Fruit fly (Drosophila melanogaster) whole organism, embryonic: ENCODE measurements around the gene CG43658.
A peak's percentile ranks its signal among the peaks of the same experiment; 100 is the strongest.

ENCODE experiments used
- Antp ChIP-seq: fragments of 200-800 bp; sonication (Bioruptor generic); optimal IDR thresholded peaks from 3 replicates; lab custom pipeline; 2016; ENCODE audit warnings: missing biosample characterization, missing genetic modification characterization
- Atf-2 ChIP-seq: fragments of 200-800 bp; sonication (Bioruptor generic); optimal IDR thresholded peaks from 2 replicates; lab custom pipeline; 2016; ENCODE audit warnings: missing biosample characterization, missing genetic modification characterization
- Atf6 ChIP-seq: fragments of 200-800 bp; sonication (Bioruptor generic); IDR thresholded peaks from 2 replicates; pipeline ENCODE4 v1.3.6; 2022; ENCODE audit warnings: missing biosample characterization, missing genetic modification characterization
- BtbVII ChIP-seq: fragments of 200-800 bp; sonication (Bioruptor generic); optimal IDR thresholded peaks from 3 replicates; lab custom pipeline; 2017; ENCODE audit warnings: missing biosample characterization, mild to moderate bottlenecking, missing genetic modification characterization
- C15 ChIP-seq: fragments of 200-800 bp; sonication (Bioruptor generic); IDR thresholded peaks from 3 replicates; pipeline ENCODE4 v1.3.6; 2022; ENCODE audit warnings: missing biosample characterization, missing genetic modification characterization
- CG10979 ChIP-seq: fragments of 200-800 bp; sonication (Bioruptor generic); optimal IDR thresholded peaks from 2 replicates; lab custom pipeline; 2018; ENCODE audit warnings: missing biosample characterization, mild to moderate bottlenecking, missing genetic modification characterization, moderate library complexity
- CG11504 ChIP-seq: fragments of 200-800 bp; sonication (Bioruptor generic); optimal IDR thresholded peaks from 3 replicates; lab custom pipeline; 2019; ENCODE audit warnings: missing biosample characterization, mild to moderate bottlenecking, missing genetic modification characterization, moderate library complexity
- CG11695 ChIP-seq: fragments of 200-800 bp; sonication (Bioruptor generic); IDR thresholded peaks from 3 replicates; pipeline ENCODE4 v1.3.6; 2022; ENCODE audit warnings: missing biosample characterization, missing genetic modification characterization
- CG12391 ChIP-seq: fragments of 200-800 bp; sonication (Bioruptor generic); optimal IDR thresholded peaks from 3 replicates; lab custom pipeline; 2018; ENCODE audit warnings: missing biosample characterization, mild to moderate bottlenecking, missing genetic modification characterization, moderate library complexity
- CG12744 ChIP-seq: fragments of 200-800 bp; sonication (Bioruptor generic); optimal IDR thresholded peaks from 2 replicates; lab custom pipeline; 2016; ENCODE audit warnings: missing biosample characterization, missing genetic modification characterization
- CG12942 ChIP-seq: fragments of 200-800 bp; sonication (Bioruptor generic); optimal IDR thresholded peaks from 3 replicates; lab custom pipeline; 2016; ENCODE audit warnings: missing biosample characterization, missing genetic modification characterization
- CG14441 ChIP-seq: fragments of 200-800 bp; sonication (Bioruptor generic); IDR thresholded peaks from 2 replicates; pipeline ENCODE4 v1.3.6; 2022; ENCODE audit warnings: missing biosample characterization, missing genetic modification characterization
- CG16779 ChIP-seq: fragments of 200-800 bp; sonication (Bioruptor generic); IDR thresholded peaks from 2 replicates; pipeline ENCODE4 v1.3.6; 2022; ENCODE audit warnings: missing biosample characterization, missing genetic modification characterization
- CG17328 ChIP-seq: fragments of 200-800 bp; sonication (Bioruptor generic); IDR thresholded peaks from 2 replicates; pipeline ENCODE4 v1.3.6; 2022; ENCODE audit warnings: missing biosample characterization, missing genetic modification characterization
- CG2120 ChIP-seq: fragments of 200-800 bp; sonication (Bioruptor generic); optimal IDR thresholded peaks from 3 replicates; lab custom pipeline; 2016; ENCODE audit warnings: missing biosample characterization, missing genetic modification characterization
- CG30020 ChIP-seq: fragments of 200-800 bp; optimal IDR thresholded peaks from 2 replicates; lab custom pipeline; 2019; ENCODE audit warnings: missing biosample characterization, mild to moderate bottlenecking, missing genetic modification characterization, moderate library complexity
- CG30403 ChIP-seq: fragments of 200-800 bp; sonication (Bioruptor generic); optimal IDR thresholded peaks from 3 replicates; lab custom pipeline; 2016; ENCODE audit warnings: missing biosample characterization, missing genetic modification characterization
- CG4282 ChIP-seq: fragments of 200-800 bp; sonication (Bioruptor generic); optimal IDR thresholded peaks from 2 replicates; lab custom pipeline; 2016; ENCODE audit warnings: missing biosample characterization, missing genetic modification characterization
- CG4424 ChIP-seq: fragments of 200-800 bp; sonication (Bioruptor generic); optimal IDR thresholded peaks from 3 replicates; lab custom pipeline; 2016; ENCODE audit warnings: missing biosample characterization, missing genetic modification characterization
- CG4854 ChIP-seq: fragments of 200-800 bp; sonication (Bioruptor generic); optimal IDR thresholded peaks from 2 replicates; lab custom pipeline; 2016; ENCODE audit warnings: missing biosample characterization, missing genetic modification characterization, inconsistent platforms
- CG6765 ChIP-seq: fragments of 200-800 bp; sonication (Bioruptor generic); optimal IDR thresholded peaks from 3 replicates; lab custom pipeline; 2017; ENCODE audit warnings: missing biosample characterization, mild to moderate bottlenecking, missing genetic modification characterization
- CG8281 ChIP-seq: fragments of 200-800 bp; sonication (Bioruptor generic); optimal IDR thresholded peaks from 2 replicates; lab custom pipeline; 2018; ENCODE audit warnings: missing biosample characterization, mild to moderate bottlenecking, missing genetic modification characterization, moderate library complexity
- CG8388 ChIP-seq: fragments of 200-800 bp; sonication (Bioruptor generic); optimal IDR thresholded peaks from 2 replicates; lab custom pipeline; 2019; ENCODE audit warnings: missing biosample characterization, mild to moderate bottlenecking, missing genetic modification characterization, moderate library complexity
- CG9727 ChIP-seq: fragments of 200-800 bp; sonication (Bioruptor generic); optimal IDR thresholded peaks from 3 replicates; lab custom pipeline; 2017; ENCODE audit warnings: missing biosample characterization, mild to moderate bottlenecking, missing genetic modification characterization
- Deaf1 ChIP-seq: fragments of 200-800 bp; optimal IDR thresholded peaks from 3 replicates; lab custom pipeline; 2019; ENCODE audit warnings: missing biosample characterization, mild to moderate bottlenecking, missing genetic modification characterization, moderate library complexity
- Ets65A ChIP-seq: fragments of 200-800 bp; sonication (Bioruptor generic); peaks from one replicate; lab custom pipeline; 2016; ENCODE audit warnings: missing biosample characterization, missing genetic modification characterization
- Fer2 ChIP-seq: fragments of 200-800 bp; sonication (Bioruptor generic); optimal IDR thresholded peaks from 2 replicates; lab custom pipeline; 2018; ENCODE audit warnings: missing biosample characterization, mild to moderate bottlenecking, missing genetic modification characterization, moderate library complexity
- Med ChIP-seq: fragments of 200-800 bp; sonication (Bioruptor generic); peaks from one replicate; lab custom pipeline; 2016; ENCODE audit warnings: missing biosample characterization, missing genetic modification characterization, mild to moderate bottlenecking, inconsistent platforms, moderate library complexity
- Meics ChIP-seq: fragments of 200-800 bp; sonication (Bioruptor generic); optimal IDR thresholded peaks from 2 replicates; lab custom pipeline; 2017; ENCODE audit warnings: missing biosample characterization, mild to moderate bottlenecking, missing genetic modification characterization
- NK7.1 ChIP-seq: fragments of 200-800 bp; sonication (Bioruptor generic); optimal IDR thresholded peaks from 3 replicates; lab custom pipeline; 2016; ENCODE audit warnings: missing biosample characterization, missing genetic modification characterization
- Ptx1 ChIP-seq: fragments of 200-800 bp; sonication (Bioruptor generic); IDR thresholded peaks from 2 replicates; pipeline ENCODE4 v1.3.6; 2022; ENCODE audit warnings: missing biosample characterization, missing genetic modification characterization
- Ravus ChIP-seq: fragments of 200-800 bp; sonication (Bioruptor generic); IDR thresholded peaks from 2 replicates; pipeline ENCODE4 v1.3.6; 2022; ENCODE audit warnings: missing biosample characterization, missing genetic modification characterization
- Rfx ChIP-seq: fragments of 200-800 bp; sonication (Bioruptor generic); IDR thresholded peaks from 2 replicates; pipeline ENCODE4 v1.3.6; 2022; ENCODE audit warnings: missing biosample characterization, missing genetic modification characterization
- Rx ChIP-seq: fragments of 200-800 bp; sonication (Bioruptor generic); IDR thresholded peaks from 2 replicates; pipeline ENCODE4 v1.3.6; 2022; ENCODE audit warnings: missing biosample characterization, missing genetic modification characterization
- Side ChIP-seq: fragments of 200-800 bp; sonication (Bioruptor generic); optimal IDR thresholded peaks from 2 replicates; lab custom pipeline; 2016; ENCODE audit warnings: missing biosample characterization, missing genetic modification characterization
- bsh ChIP-seq, 2 experiments: fragments of 200-800 bp; sonication (Bioruptor generic); optimal IDR thresholded peaks; 2 replicates each; lab custom pipeline; 2017 to 2018; ENCODE audit warnings: mild to moderate bottlenecking in 2 of 2, missing biosample characterization in 2 of 2, missing genetic modification characterization in 2 of 2, moderate library complexity in 1 of 2
- btn ChIP-seq: fragments of 200-800 bp; sonication (Bioruptor generic); optimal IDR thresholded peaks from 2 replicates; lab custom pipeline; 2016; ENCODE audit warnings: missing biosample characterization, missing genetic modification characterization
- croc ChIP-seq: fragments of 200-800 bp; sonication (Bioruptor generic); conservative IDR thresholded peaks from 3 replicates; pipeline ENCODE4 v1.3.6; 2022; ENCODE audit warnings: missing biosample characterization, missing genetic modification characterization
- dmrt11E ChIP-seq: fragments of 200-800 bp; sonication (Bioruptor generic); optimal IDR thresholded peaks from 3 replicates; lab custom pipeline; 2018; ENCODE audit warnings: missing biosample characterization, mild to moderate bottlenecking, missing genetic modification characterization, moderate library complexity
- ems ChIP-seq: fragments of 200-800 bp; sonication (Bioruptor generic); optimal IDR thresholded peaks from 3 replicates; lab custom pipeline; 2016; ENCODE audit warnings: missing biosample characterization, missing genetic modification characterization
- eyg ChIP-seq: fragments of 200-800 bp; sonication (Bioruptor generic); optimal IDR thresholded peaks from 3 replicates; lab custom pipeline; 2016; ENCODE audit warnings: missing biosample characterization, missing genetic modification characterization
- gem ChIP-seq: fragments of 200-800 bp; sonication (Bioruptor generic); optimal IDR thresholded peaks from 2 replicates; lab custom pipeline; 2019; ENCODE audit warnings: missing biosample characterization, mild to moderate bottlenecking, missing genetic modification characterization, moderate library complexity
- grau ChIP-seq: fragments of 200-800 bp; optimal IDR thresholded peaks from 3 replicates; lab custom pipeline; 2019; ENCODE audit warnings: missing biosample characterization, mild to moderate bottlenecking, missing genetic modification characterization, moderate library complexity
- gsb ChIP-seq: fragments of 200-800 bp; sonication (Bioruptor generic); IDR thresholded peaks from 2 replicates; pipeline ENCODE4 v1.3.6; 2022; ENCODE audit warnings: missing biosample characterization, missing genetic modification characterization
- hbn ChIP-seq: fragments of 200-800 bp; sonication (Bioruptor generic); IDR thresholded peaks from 2 replicates; pipeline ENCODE4 v1.3.6; 2022; ENCODE audit warnings: missing biosample characterization, missing genetic modification characterization; ENCODE audit not compliant: partially characterized antibody
- ind ChIP-seq: fragments of 200-800 bp; sonication (Bioruptor generic); optimal IDR thresholded peaks from 3 replicates; lab custom pipeline; 2016; ENCODE audit warnings: missing biosample characterization, missing genetic modification characterization
- nmo ChIP-seq: fragments of 200-800 bp; sonication (Bioruptor generic); optimal IDR thresholded peaks from 2 replicates; lab custom pipeline; 2018; ENCODE audit warnings: missing biosample characterization, mild to moderate bottlenecking, missing genetic modification characterization, moderate library complexity
- sd ChIP-seq: fragments of 200-800 bp; sonication (Bioruptor generic); optimal IDR thresholded peaks from 3 replicates; lab custom pipeline; 2018; ENCODE audit warnings: missing biosample characterization, mild to moderate bottlenecking, missing genetic modification characterization, moderate library complexity
- sens ChIP-seq: fragments of 200-800 bp; sonication (Bioruptor generic); peaks from one replicate; lab custom pipeline; 2016; ENCODE audit warnings: missing biosample characterization, missing genetic modification characterization
- so ChIP-seq: fragments of 200-800 bp; sonication (Bioruptor generic); IDR thresholded peaks from 3 replicates; pipeline ENCODE4 v1.3.6; 2022; ENCODE audit warnings: missing biosample characterization, missing genetic modification characterization
- trh ChIP-seq: fragments of 200-800 bp; sonication (Bioruptor generic); optimal IDR thresholded peaks from 2 replicates; lab custom pipeline; 2016; ENCODE audit warnings: missing biosample characterization, missing genetic modification characterization
- unpg ChIP-seq: fragments of 200-800 bp; sonication (Bioruptor generic); optimal IDR thresholded peaks from 3 replicates; lab custom pipeline; 2018; ENCODE audit warnings: missing biosample characterization, mild to moderate bottlenecking, missing genetic modification characterization, moderate library complexity

Gene CG43658

DNA sequence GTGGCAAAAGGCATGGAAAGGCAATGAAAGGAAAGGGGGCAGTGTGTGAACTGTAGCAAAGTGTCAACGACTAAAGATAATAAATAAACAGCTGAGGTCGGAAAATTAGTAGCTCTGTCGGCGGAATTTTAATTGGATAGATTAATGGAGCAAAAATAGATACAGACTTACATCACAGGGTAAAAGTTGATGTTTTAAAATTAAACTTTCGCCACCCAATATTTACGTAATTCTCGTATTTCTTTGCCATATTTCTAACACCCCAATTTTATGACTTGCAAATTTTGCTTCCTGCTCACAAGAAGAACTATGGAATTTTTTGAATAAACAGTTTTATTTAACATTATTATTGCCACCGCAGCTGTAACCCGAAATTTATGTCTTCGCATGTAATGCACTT lies 62.0 kb downstream of the CG43658 start (continued):
- TF ChIP-seq nmo (GFP tag; lab: Kevin White, UChicago), result peak; percentile 50
- peak; percentile 0 for TF ChIP-seq CG8388 (GFP tag; lab: Kevin White, UChicago)
- TF ChIP-seq CG17328 (GFP tag; lab: Robert Waterston, UW), result peak; percentile 34; the same call in 1 of the 2 replicates
- TF ChIP-seq CG9727 (GFP tag; lab: Kevin White, UChicago), result peak; percentile 19
- TF ChIP-seq CG4854 (GFP tag; lab: Kevin White, UChicago), result no peak
- peak; percentile 20 for TF ChIP-seq CG2120
- peak; percentile 13 for TF ChIP-seq Atf-2 (GFP tag; lab: Kevin White, UChicago)
- TF ChIP-seq NK7.1, result peak; percentile 13
- no peak for TF ChIP-seq CG4282 (GFP tag; lab: Kevin White, UChicago)
- TF ChIP-seq so, result no peak
- no peak for TF ChIP-seq btn (GFP tag; lab: Kevin White, UChicago)
- TF ChIP-seq bsh (GFP tag; optimal IDR thresholded peaks at IDR 0.05; lab: Kevin White, UChicago), result peak in 1 of 2 experiments; percentile 45
- TF ChIP-seq Rx (GFP tag; lab: Robert Waterston, UW), result no peak
- no peak for TF ChIP-seq CG4424
- no peak for TF ChIP-seq CG8281 (tag; lab: Kevin White, UChicago)
- TF ChIP-seq CG16779 (GFP tag; lab: Robert Waterston, UW), result no peak
- TF ChIP-seq CG12942, result no peak
- TF ChIP-seq Side, result peak; percentile 4
- 0 out of 3 replicates have a peak, but pooled peaks have one; percentile 17 for TF ChIP-seq CG11695 (GFP tag; lab: Robert Waterston, UW)
- peak; percentile 49 for TF ChIP-seq CG11504
- no peak for TF ChIP-seq C15 (GFP tag; lab: Robert Waterston, UW)
- TF ChIP-seq CG6765, result no peak
- peak; percentile 9 for TF ChIP-seq CG30403 (GFP tag; lab: Kevin White, UChicago)
- no peak for TF ChIP-seq BtbVII (GFP tag; lab: Kevin White, UChicago)
- TF ChIP-seq Ravus (GFP tag; lab: Robert Waterston, UW), result no peak
- no peak for TF ChIP-seq croc (GFP tag; lab: Robert Waterston, UW)
- TF ChIP-seq ems (GFP tag; lab: Kevin White, UChicago), result no peak
- TF ChIP-seq grau (tag; lab: Kevin White, UChicago), result peak; percentile 32
- TF ChIP-seq Ptx1 (GFP tag; lab: Robert Waterston, UW), result peak; percentile 32; the same call in 1 of the 2 replicates
- no peak for TF ChIP-seq Atf6 (GFP tag; lab: Robert Waterston, UW)
- peak; percentile 90 for TF ChIP-seq sens (GFP tag; lab: Kevin White, UChicago)
- peak; percentile 2 for TF ChIP-seq Antp (GFP tag; lab: Kevin White, UChicago)
- TF ChIP-seq gem (tag; lab: Kevin White, UChicago), result peak; percentile 64
- peak; percentile 41 for TF ChIP-seq unpg
- no peak for TF ChIP-seq gsb
- TF ChIP-seq Med, result peak; percentile 56
- no peak for TF ChIP-seq CG30020
- no peak for TF ChIP-seq CG12744
- TF ChIP-seq CG14441 (GFP tag; lab: Robert Waterston, UW), result no peak
- no peak for TF ChIP-seq hbn
- TF ChIP-seq Rfx (GFP tag; lab: Robert Waterston, UW), result no peak
- TF ChIP-seq eyg, result no peak
- no peak for TF ChIP-seq trh
- no peak for TF ChIP-seq Fer2
- TF ChIP-seq CG12391, result peak; percentile 38
- TF ChIP-seq Deaf1 (tag; lab: Kevin White, UChicago), result no peak
- no peak for TF ChIP-seq Meics (GFP tag; lab: Kevin White, UChicago)
- no peak for TF ChIP-seq sd (tag; lab: Kevin White, UChicago)
- no peak for TF ChIP-seq ind (GFP tag; lab: Kevin White, UChicago)
- peak; percentile 48 for TF ChIP-seq dmrt11E
- peak; percentile 2 for TF ChIP-seq CG10979 (tag; lab: Kevin White, UChicago)
- TF ChIP-seq Ets65A (GFP tag; lab: Kevin White, UChicago), result peak; percentile 27
